Fruit fly (Drosophila melanogaster) whole organism: ENCODE measurements around the gene CG31661.

Experiments
- Dll ChIP-seq: fragments of >200 bp; optimal IDR thresholded peaks from 2 replicates; lab custom pipeline; 2017
- usp ChIP-seq: fragments of >200 bp; optimal IDR thresholded peaks from 2 replicates; lab custom pipeline; 2017; ENCODE audit warnings: missing biosample characterization, missing genetic modification characterization, mixed read lengths

dm6 chr2L:1470772-1471171 is 26.3 kb upstream of the CG31661 start:
- TF ChIP-seq Dll, result no peak
- TF ChIP-seq usp (GFP tag; lab: Kevin White, UChicago), result no peak
